Worm (Caenorhabditis elegans): ENCODE data around the gene pdha-1.

The pdha-1 gene

DNA sequence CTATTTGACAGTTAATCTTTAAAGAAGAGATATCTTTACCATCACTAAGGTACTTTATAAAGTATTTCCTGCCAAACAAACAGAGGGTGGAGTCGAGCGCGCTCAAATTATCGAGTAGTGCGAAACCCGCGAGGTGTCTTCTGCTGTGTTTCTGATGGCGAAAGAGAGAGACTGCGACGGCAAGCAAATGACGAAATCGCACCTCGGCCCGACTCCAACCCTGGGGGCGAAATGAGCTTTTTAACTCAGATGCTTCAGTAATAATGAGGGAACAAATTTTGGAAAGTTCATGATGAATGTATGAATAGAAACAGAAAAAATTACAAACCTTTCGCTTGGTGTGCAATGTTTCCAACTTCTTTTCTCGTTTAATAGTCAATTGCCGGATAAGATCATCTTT lies 25.4 kb downstream of the pdha-1 start:
- TF ChIP-seq unc-42 (tag; optimal IDR thresholded peaks at IDR 0.05), result no peak
- TF ChIP-seq hlh-30 (tag; optimal IDR thresholded peaks at IDR 0.05; ENCODE audit: insufficient read depth), result no peak
- TF ChIP-seq dve-1 (tag; optimal IDR thresholded peaks at IDR 0.05), result peak; percentile 56
- peak; percentile 4 for TF ChIP-seq ref-2 (tag; optimal IDR thresholded peaks at IDR 0.05)
- TF ChIP-seq che-1 (tag; optimal IDR thresholded peaks at IDR 0.05), result no peak
- no peak for TF ChIP-seq ceh-9 (tag; optimal IDR thresholded peaks at IDR 0.05)
- TF ChIP-seq ama-1 (optimal IDR thresholded peaks at IDR 0.05), result peak; percentile 12
- no peak for TF ChIP-seq Y22D7AL.16 (tag; optimal IDR thresholded peaks at IDR 0.05)

ce11 chrII:8092537-8092936 lies 26.5 kb downstream of the pdha-1 start, which contains the start of gene ltd-1:
Gene ltd-1 (minus strand): TSS chrII:8092754.
- no peak for TF ChIP-seq elt-4 (tag; optimal IDR thresholded peaks at IDR 0.05)
- TF ChIP-seq pros-1 (tag; optimal IDR thresholded peaks at IDR 0.05), result no peak
- TF ChIP-seq ztf-16 (tag; optimal IDR thresholded peaks at IDR 0.05), result no peak
- no peak for TF ChIP-seq hlh-13 (GFP tag; optimal IDR thresholded peaks at IDR 0.05)
- TF ChIP-seq pha-2 (tag; optimal IDR thresholded peaks at IDR 0.05), result no peak
- no peak for TF ChIP-seq unc-55 (GFP tag; optimal IDR thresholded peaks at IDR 0.05)
- TF ChIP-seq lin-11 (tag; optimal IDR thresholded peaks at IDR 0.05), result no peak
- no peak for TF ChIP-seq sox-2 (GFP tag; IDR thresholded peaks at IDR 0.05)
- TF ChIP-seq ceh-6 (GFP tag; optimal IDR thresholded peaks at IDR 0.05), result no peak
- TF ChIP-seq madf-2 (tag; optimal IDR thresholded peaks at IDR 0.05), result no peak
- TF ChIP-seq ceh-18 (tag; optimal IDR thresholded peaks at IDR 0.05), result no peak
- no peak for TF ChIP-seq nhr-232 (tag; optimal IDR thresholded peaks at IDR 0.05)

- TF ChIP-seq rnt-1 (tag; optimal IDR thresholded peaks at IDR 0.05) (no peak), elt-2 (tag; optimal IDR thresholded peaks at IDR 0.05) (no peak), hlh-6 (tag; optimal IDR thresholded peaks at IDR 0.05) (no peak), syd-9 (tag; optimal IDR thresholded peaks at IDR 0.05) (no peak), ceh-14 (tag; optimal IDR thresholded peaks at IDR 0.05) (no peak), K09A11.1 (tag; optimal IDR thresholded peaks at IDR 0.05; ENCODE audit: insufficient read depth) (no peak), C08G9.2 (tag; optimal IDR thresholded peaks at IDR 0.05) (no peak), hlh-8 (tag; optimal IDR thresholded peaks at IDR 0.05) (no peak), pha-2 (tag; optimal IDR thresholded peaks at IDR 0.05) (no peak), ceh-24 (tag; optimal IDR thresholded peaks at IDR 0.05) (no peak), pros-1 (tag; optimal IDR thresholded peaks at IDR 0.05) (no peak), T23F11.4 (GFP tag; optimal IDR thresholded peaks at IDR 0.05) (no peak), hlh-30 (tag; optimal IDR thresholded peaks at IDR 0.05; ENCODE audit: insufficient read depth) (no peak), dmd-4 (tag; optimal IDR thresholded peaks at IDR 0.05; ENCODE audit: borderline replicate concordance) (no peak), nhr-232 (tag; optimal IDR thresholded peaks at IDR 0.05) (no peak), madf-2 (tag; optimal IDR thresholded peaks at IDR 0.05) (no peak), pha-4 (tag; optimal IDR thresholded peaks at IDR 0.05) (no peak), unc-42 (tag; optimal IDR thresholded peaks at IDR 0.05) (no peak), ceh-48 (tag; optimal IDR thresholded peaks at IDR 0.05) (no peak)
Measured at ce11 chrII:8093283-8093682, 27.2 kb downstream of the pdha-1 start.

DNA sequence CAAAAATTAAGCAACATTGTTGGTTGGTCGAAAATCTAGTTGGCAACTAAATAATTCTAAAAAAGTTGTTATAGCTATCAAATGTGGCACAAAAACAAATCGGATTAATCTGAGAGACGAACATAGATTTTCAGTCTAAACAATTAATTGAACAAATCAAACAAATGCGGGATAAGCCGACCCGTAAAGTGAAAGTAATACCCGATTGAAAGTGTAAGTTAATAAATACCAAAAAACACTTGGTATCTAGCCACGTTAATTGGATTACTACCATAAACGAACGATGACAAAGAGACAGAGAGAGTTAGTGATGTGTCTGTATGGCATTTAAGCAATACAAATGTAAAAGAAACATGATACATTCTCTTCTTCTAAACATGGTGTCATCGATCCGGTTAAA lies 27.8 kb downstream of the pdha-1 start:
- TF ChIP-seq ztf-16 (tag; optimal IDR thresholded peaks at IDR 0.05) (no peak), pha-2 (tag; optimal IDR thresholded peaks at IDR 0.05) (no peak)

ce11 chrII:8099212-8099784 lies 33.2 kb downstream of the pdha-1 start:
- TF ChIP-seq fax-1 (tag; optimal IDR thresholded peaks at IDR 0.05) (no peak), hlh-30 (tag; optimal IDR thresholded peaks at IDR 0.05; ENCODE audit: insufficient read depth) (peak; percentile 40)
